Worm (Caenorhabditis elegans): ENCODE data around the gene mig-21.

Gene mig-21

DNA sequence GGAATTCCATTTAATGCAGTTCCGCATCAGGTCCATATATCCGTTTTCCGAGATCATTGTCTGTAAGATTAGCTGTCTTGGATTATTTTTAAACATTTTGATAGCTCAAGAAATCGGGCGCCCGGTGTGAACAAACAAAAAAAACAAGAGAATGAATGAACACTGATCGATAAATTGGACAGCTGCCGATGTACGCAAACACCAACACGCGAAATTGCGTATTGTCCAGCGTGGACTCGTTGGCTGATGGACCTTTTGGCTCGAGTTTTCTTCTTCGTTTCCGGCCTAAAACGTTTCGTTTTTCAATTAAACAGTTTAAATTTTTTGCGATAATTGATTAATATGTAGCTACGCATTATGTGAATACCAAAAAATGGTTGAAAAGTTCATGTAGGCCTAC, 27.9 kb upstream of the mig-21 start, which contains the start of gene dpff-1 (continued):
- TF ChIP-seq lin-35 (GFP tag; optimal IDR thresholded peaks at IDR 0.05) (peak; percentile 36 to 54), dpl-1 (GFP tag; optimal IDR thresholded peaks at IDR 0.05) (peak; percentile 25 to 52 (median 37)), hlh-4 (tag; optimal IDR thresholded peaks at IDR 0.05) (no peak), nhr-237 (tag; optimal IDR thresholded peaks at IDR 0.05) (no peak), lsy-2 (tag; optimal IDR thresholded peaks at IDR 0.05) (peak; percentile 22 to 42), fos-1 (tag; optimal IDR thresholded peaks at IDR 0.05) (no peak), C34B4.2 (tag; optimal IDR thresholded peaks at IDR 0.05) (no peak), nhr-71 (tag; optimal IDR thresholded peaks at IDR 0.05) (peak; percentile 38)

DNA sequence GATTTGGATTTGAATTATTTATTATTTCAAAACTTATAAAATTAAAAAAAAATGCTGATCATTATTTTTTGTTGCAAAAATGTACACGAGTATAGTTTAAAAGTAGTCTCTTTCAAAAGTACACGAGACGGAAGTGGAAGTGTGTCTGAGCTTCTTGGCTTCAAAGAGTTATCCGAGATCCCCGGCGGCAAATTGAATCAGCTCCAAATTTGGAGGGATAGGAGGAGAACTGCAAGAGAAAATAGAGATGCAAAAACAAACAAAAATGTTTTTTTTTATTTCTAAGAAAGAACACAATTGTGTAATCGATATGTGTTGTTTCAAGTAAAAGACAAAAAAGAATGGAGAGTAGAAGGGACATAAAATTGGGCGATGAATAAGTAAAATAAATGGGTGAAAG, 24.4 kb upstream of the mig-21 start:
- TF ChIP-seq lin-14 (GFP tag; optimal IDR thresholded peaks at IDR 0.05) = peak; percentile 54
- TF ChIP-seq snpc-4 (tag; optimal IDR thresholded peaks at IDR 0.05) = no peak

DNA sequence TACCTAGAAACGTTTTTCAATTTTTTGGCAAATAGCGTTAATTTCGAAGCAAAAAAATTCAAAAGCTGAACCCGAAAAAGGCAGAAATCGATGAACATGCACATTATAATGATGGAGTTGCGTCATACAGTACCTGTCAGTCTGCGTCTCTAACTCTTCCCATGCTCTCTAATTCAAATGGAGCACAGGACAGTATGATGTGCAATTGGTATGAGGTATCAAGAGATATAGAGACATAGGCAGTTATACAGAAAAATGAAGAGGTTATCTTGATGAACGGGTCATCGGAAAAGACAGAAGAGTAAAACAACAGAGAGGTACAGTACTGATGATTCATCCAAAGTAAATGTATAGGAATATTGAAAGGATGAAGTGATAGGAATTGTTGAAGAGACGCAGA, 22.5 kb upstream of the mig-21 start:
- no peak for TF ChIP-seq snpc-4 (tag; optimal IDR thresholded peaks at IDR 0.05)
- TF ChIP-seq aha-1 (tag; optimal IDR thresholded peaks at IDR 0.05) = no peak
- no peak for TF ChIP-seq efl-1 (optimal IDR thresholded peaks at IDR 0.05)
- peak in 1 of 2 experiments; percentile 87 for TF ChIP-seq efl-1 (GFP tag; optimal IDR thresholded peaks at IDR 0.05 in 1 of 2)

DNA sequence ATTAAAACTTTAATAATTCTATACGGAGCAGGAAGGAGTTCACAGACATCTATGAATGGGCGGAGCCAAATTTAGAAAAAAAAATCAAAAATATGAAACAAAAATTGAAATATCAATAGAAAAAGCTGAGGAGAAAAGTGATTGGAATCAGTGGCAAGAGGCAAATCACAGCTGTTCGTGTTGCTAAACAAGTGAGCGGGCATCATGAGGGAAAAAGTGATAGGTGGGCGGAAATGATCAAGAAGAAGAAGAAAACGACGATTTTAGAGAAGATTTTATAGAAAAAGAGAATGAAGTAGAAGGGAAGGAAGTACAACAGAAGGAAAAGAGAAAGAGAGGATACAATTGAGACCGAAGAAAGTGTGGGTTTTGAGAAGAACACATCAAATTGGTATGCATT, 20.5 kb upstream of the mig-21 start:
- TF ChIP-seq elt-2 (tag; optimal IDR thresholded peaks at IDR 0.05) (no peak), vab-15 (tag; optimal IDR thresholded peaks at IDR 0.05) (no peak), efl-1 (optimal IDR thresholded peaks at IDR 0.05) (peak in 1 of 2 experiments; percentile 2), efl-1 (GFP tag; optimal IDR thresholded peaks at IDR 0.05 in 1 of 2) (no peak), lsy-2 (tag; optimal IDR thresholded peaks at IDR 0.05) (peak in 1 of 2 experiments; percentile 7), rnt-1 (tag; optimal IDR thresholded peaks at IDR 0.05) (peak; percentile 37), lin-14 (GFP tag; optimal IDR thresholded peaks at IDR 0.05) (peak; percentile 74), sup-37 (GFP tag; optimal IDR thresholded peaks at IDR 0.05) (no peak), nhr-71 (tag; optimal IDR thresholded peaks at IDR 0.05) (peak; percentile 30), blmp-1 (tag; optimal IDR thresholded peaks at IDR 0.05) (peak; percentile 64), unc-130 (tag; optimal IDR thresholded peaks at IDR 0.05) (peak; percentile 27), snu-23 (GFP tag; optimal IDR thresholded peaks at IDR 0.05) (peak; percentile 18)

DNA sequence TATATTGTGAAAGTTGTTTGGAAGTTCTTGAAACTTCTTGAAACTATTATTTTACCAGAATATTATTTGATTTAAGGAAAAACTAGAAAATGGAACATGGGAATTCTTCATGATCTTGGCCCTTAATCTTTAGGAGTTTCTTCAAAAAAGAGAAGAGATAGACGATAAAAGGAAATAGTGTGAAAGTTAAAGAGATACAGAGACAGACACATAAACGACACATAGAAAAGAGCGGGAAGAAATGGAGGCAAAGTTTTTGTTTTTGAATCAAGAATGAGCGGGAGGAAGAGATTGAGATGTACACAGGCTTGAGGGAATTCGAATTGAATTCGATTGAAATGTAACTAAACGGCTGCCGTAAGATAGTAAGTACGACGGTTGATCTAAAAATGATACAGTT, 19.3 kb upstream of the mig-21 start:
- no peak for TF ChIP-seq sox-4 (tag; optimal IDR thresholded peaks at IDR 0.05)
- no peak for TF ChIP-seq nhr-20 (tag; optimal IDR thresholded peaks at IDR 0.05)
- TF ChIP-seq snu-23 (GFP tag; optimal IDR thresholded peaks at IDR 0.05) = peak; percentile 28
- peak in 1 of 2 experiments; percentile 27 for TF ChIP-seq lsy-2 (tag; optimal IDR thresholded peaks at IDR 0.05)
- TF ChIP-seq lin-14 (GFP tag; optimal IDR thresholded peaks at IDR 0.05) = peak; percentile 60
- no peak for TF ChIP-seq unc-86 (tag; optimal IDR thresholded peaks at IDR 0.05)
- peak; percentile 4 to 12 for TF ChIP-seq efl-1 (optimal IDR thresholded peaks at IDR 0.05)
- TF ChIP-seq efl-1 (GFP tag; optimal IDR thresholded peaks at IDR 0.05 in 1 of 2) = peak in 1 of 2 experiments; percentile 11
- TF ChIP-seq lir-3 (tag; optimal IDR thresholded peaks at IDR 0.05; ENCODE audit: poor library complexity) = no peak
- TF ChIP-seq blmp-1 (tag; optimal IDR thresholded peaks at IDR 0.05) = peak; percentile 8
- no peak for TF ChIP-seq C04F5.9 (tag; optimal IDR thresholded peaks at IDR 0.05)
- no peak for TF ChIP-seq lin-15B (tag; optimal IDR thresholded peaks at IDR 0.05)
- no peak for TF ChIP-seq efl-3 (GFP tag; optimal IDR thresholded peaks at IDR 0.05)
- TF ChIP-seq dpl-1 (GFP tag; optimal IDR thresholded peaks at IDR 0.05) = peak; percentile 19 to 50 (median 22)
- no peak for TF ChIP-seq alr-1 (tag; optimal IDR thresholded peaks at IDR 0.05; ENCODE audit: borderline replicate concordance)
- TF ChIP-seq F16B12.6 (tag; optimal IDR thresholded peaks at IDR 0.05) = no peak
- no peak for TF ChIP-seq aly-2 (tag; optimal IDR thresholded peaks at IDR 0.05)
- TF ChIP-seq hpl-2 (GFP tag; optimal IDR thresholded peaks at IDR 0.05) = no peak
- no peak for TF ChIP-seq Y116A8C.19 (tag; optimal IDR thresholded peaks at IDR 0.05; ENCODE audit: borderline replicate concordance)
- TF ChIP-seq ets-5 (GFP tag; IDR thresholded peaks at IDR 0.05) = no peak
- TF ChIP-seq pax-3 (tag; optimal IDR thresholded peaks at IDR 0.05) = no peak
- TF ChIP-seq nhr-47 (tag; optimal IDR thresholded peaks at IDR 0.05) = no peak
- TF ChIP-seq pag-3 (tag; optimal IDR thresholded peaks at IDR 0.05; ENCODE audit: borderline replicate concordance, insufficient read depth) = no peak
- TF ChIP-seq ztf-11 (tag; optimal IDR thresholded peaks at IDR 0.05) = no peak
- TF ChIP-seq C16A3.4 (tag; optimal IDR thresholded peaks at IDR 0.05) = no peak
- TF ChIP-seq pqm-1 (tag; optimal IDR thresholded peaks at IDR 0.05) = no peak
- no peak for TF ChIP-seq elt-2 (tag; optimal IDR thresholded peaks at IDR 0.05)
- no peak for TF ChIP-seq fkh-4 (tag; optimal IDR thresholded peaks at IDR 0.05; ENCODE audit: borderline replicate concordance)
- TF ChIP-seq ceh-8 (GFP tag; optimal IDR thresholded peaks at IDR 0.05) = no peak
- TF ChIP-seq lin-39 (tag; optimal IDR thresholded peaks at IDR 0.05) = no peak
- TF ChIP-seq nhr-71 (tag; optimal IDR thresholded peaks at IDR 0.05) = peak; percentile 22
- TF ChIP-seq tlp-1 (tag; optimal IDR thresholded peaks at IDR 0.05) = no peak
